Fruit fly (Drosophila melanogaster): ENCODE measurements around the gene Hyls1.

DNA sequence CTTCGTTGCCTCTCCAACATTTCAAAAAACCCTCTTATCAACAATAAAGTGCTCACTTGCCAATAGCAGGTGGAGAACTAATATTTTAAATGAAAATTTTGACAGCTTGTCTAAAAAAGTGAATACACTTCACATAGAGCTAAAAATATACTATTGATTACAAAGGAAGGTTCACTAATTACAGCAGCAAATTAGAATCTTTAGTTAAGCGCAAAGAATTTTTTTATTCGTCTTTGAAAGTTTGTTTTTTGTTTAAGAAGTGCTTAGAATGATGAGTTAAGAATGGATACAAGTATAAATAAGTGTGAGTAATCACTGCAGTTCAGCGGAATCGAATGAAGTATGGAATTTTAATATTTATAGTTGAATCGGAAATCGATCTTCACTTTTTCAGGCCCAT lies 10.2 kb downstream of the Hyls1 start, which contains the start of gene CG44405:
- TF ChIP-seq CG8478 (optimal IDR thresholded peaks at IDR 0.05) (no peak), pan (optimal IDR thresholded peaks at IDR 0.05) (no peak), Dll (optimal IDR thresholded peaks at IDR 0.05) (no peak)

Data from whole organism.